Fruit fly (Drosophila melanogaster): ENCODE data around the gene CG3457.

The CG3457 gene

DNA sequence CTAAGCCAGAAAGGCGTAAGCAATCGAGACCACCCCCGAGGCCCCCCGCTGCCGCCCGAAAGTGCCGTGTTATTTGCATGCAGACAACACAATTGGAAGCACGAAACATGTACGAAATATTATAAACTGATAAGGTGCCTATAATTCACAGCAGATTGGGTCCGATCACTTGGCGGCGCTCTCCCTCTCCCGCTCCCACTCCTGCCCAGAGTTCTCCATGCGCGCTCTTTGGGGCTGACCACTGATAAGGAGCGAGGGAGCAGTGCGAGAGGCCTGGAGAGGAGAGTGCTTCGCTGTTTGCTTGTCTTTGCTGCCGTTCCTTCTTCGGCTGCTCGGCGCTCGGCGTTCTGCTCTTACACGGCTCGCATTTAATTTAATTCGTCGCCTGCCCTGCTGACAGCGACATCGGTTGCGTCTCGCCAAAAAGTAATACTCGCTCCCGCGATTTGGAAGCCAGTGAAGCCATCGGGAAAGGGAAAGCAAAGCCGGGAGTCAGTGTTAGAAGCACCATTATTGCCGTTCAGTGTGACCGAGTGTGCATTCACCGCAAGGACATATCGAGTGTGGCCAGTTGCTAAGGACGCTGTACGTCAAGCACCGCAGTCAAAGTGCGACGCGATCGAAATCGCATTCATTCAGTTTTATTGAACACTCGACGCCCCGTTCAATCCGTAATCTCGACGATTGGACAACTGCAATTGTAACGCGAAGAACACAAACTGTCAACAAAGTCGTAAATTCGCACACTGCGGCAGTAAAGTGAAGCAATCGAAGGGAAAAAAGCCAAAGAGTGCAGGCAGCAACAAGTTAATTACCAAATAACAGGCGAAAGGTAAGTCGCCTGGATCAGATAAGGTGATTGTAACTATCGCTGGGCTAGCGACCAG lies 6.8 kb downstream of the CG3457 start:
- no peak for TF ChIP-seq Sin3A (optimal IDR thresholded peaks at IDR 0.05)
- no peak for TF ChIP-seq insv (optimal IDR thresholded peaks at IDR 0.05)
- no peak for TF ChIP-seq Myc (optimal IDR thresholded peaks at IDR 0.05)
- no peak for TF ChIP-seq ttk (optimal IDR thresholded peaks at IDR 0.05)
- TF ChIP-seq h (optimal IDR thresholded peaks at IDR 0.05): no peak
- no peak for TF ChIP-seq psq (optimal IDR thresholded peaks at IDR 0.05)

DNA sequence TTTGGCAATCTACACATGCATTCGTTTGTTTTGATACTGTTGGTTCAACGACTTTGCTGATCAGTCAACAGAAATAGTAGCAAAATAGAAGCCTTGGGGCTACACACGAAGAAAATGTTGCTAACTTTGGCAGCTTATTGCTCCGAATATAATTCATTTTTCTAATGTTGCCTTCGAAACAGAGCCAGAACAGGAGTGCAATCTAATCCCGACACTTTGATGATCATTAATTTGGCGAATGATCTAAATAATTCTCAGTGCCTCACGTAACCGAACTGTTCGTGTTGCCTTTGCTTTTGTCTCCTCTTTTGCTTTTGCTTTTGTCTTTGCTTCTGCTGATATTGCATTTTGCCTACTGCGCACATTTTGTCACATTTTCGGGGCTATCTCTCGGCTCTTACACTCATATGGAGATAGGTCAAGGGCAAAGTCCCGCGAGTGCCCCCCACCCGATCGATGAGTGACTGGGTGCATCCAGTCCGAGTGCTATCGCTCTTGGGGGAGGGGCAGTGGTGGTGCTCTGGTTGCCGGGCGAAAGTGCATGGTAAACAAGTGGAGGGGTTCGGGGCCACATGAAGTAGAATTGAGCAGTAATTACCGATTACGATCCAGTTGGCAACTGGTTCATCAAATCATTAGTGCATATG lies 8.6 kb downstream of the CG3457 start:
- no peak for TF ChIP-seq h (optimal IDR thresholded peaks at IDR 0.05)
- no peak for TF ChIP-seq ttk (optimal IDR thresholded peaks at IDR 0.05)
- TF ChIP-seq insv (optimal IDR thresholded peaks at IDR 0.05): no peak
- no peak for TF ChIP-seq psq (optimal IDR thresholded peaks at IDR 0.05)
- TF ChIP-seq Sin3A (optimal IDR thresholded peaks at IDR 0.05): no peak
- TF ChIP-seq Myc (optimal IDR thresholded peaks at IDR 0.05): no peak

DNA sequence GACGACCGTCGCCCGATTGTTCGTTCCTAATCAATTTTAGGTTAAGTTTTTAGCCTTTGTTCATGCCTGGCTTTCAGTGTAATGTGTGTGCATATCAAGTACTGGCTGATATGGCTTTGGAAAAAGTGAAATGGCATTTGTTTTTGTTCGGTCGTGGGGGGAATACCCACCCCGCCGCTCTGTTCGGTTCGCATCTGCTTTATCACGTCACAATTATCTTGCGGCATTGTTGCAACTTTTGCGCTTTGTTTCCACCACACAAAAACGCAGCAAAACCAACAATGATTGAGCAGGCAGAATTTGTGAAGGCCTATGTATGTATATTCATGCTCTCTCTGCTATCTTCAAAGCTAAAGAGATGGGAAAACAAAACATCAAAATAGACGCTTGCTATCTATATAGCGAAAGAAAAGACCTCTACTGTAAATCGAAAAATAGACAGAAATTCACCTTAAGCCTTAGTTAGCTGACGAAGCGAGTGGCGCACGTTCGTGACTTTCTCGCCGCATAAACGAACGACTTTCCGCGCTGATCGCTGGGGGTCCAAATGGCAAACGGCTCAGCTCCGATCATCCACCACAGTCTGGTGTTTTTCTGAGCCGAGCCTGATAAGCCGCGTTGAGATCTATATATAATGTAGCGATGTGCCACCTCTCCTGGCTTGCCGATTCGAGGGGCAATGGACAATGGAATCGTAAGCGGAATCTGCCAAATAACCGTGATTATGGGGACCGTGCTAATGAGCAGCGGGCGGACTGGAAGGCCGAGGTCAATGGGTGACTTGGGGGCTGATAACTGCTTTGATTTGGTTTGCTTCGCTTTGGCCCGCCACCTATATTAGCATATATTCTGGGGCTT lies 10.0 kb downstream of the CG3457 start:
- TF ChIP-seq Myc (optimal IDR thresholded peaks at IDR 0.05) (no peak), Sin3A (optimal IDR thresholded peaks at IDR 0.05) (no peak), h (optimal IDR thresholded peaks at IDR 0.05) (no peak), ttk (optimal IDR thresholded peaks at IDR 0.05) (no peak), psq (optimal IDR thresholded peaks at IDR 0.05) (no peak), insv (optimal IDR thresholded peaks at IDR 0.05) (no peak)

DNA sequence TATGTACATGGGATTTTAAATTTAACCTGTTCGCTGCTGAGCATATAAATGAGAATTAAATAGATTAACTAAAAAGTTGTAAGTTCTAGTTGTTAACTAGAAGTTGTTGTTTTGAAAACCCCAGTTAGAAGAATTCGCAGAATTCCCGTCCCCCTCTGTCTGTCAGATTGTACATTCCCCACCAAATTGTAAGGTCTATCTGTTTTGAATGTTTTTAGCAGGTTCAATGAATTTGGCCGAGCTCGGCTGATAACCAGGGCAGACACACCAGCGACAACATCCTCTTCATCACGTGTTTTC lies 10.6 kb downstream of the CG3457 start:
- TF ChIP-seq ttk (optimal IDR thresholded peaks at IDR 0.05) (no peak), Myc (optimal IDR thresholded peaks at IDR 0.05) (no peak)

DNA sequence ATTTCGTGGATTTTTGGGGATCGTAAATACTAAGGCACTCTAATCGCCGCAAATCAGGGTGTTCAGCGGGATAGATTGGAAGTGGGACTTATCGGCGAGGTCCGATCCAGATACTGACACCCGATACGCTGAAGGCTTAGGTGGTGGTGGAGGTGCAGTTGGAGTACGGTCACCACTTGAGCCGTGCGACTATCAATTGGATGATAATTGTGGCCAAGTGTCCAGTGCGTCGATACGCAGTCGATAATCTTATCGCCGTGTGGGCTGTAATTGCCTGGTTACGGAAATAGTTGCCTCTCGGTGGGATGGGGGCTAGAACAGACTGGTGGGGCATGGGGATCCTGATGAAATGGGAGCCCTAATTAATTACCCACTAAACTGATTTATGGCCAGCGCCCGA lies 11.7 kb downstream of the CG3457 start:
- TF ChIP-seq h (optimal IDR thresholded peaks at IDR 0.05): no peak
- no peak for TF ChIP-seq Myc (optimal IDR thresholded peaks at IDR 0.05)
- TF ChIP-seq Sin3A (optimal IDR thresholded peaks at IDR 0.05): no peak
- no peak for TF ChIP-seq ttk (optimal IDR thresholded peaks at IDR 0.05)
- TF ChIP-seq psq (optimal IDR thresholded peaks at IDR 0.05): no peak
- no peak for TF ChIP-seq insv (optimal IDR thresholded peaks at IDR 0.05)

DNA sequence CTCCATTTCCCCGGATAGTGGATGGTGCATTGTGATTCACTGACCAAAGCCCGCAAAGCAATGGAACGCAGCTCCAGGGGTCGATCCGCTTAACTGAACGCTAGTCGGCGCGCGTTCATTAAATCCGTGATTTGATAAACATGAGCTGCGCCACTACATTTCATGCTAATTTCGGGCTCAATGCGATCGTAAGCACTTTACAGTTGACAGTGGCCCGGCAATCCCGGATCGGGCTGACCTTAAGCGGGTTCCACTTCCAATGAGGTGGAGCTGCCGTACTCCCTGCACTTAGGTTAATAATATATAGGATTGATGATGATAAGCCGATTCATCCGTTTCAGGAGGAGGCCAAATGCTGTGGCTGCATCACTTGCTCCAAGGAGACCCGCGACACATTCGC lies 16.1 kb downstream of the CG3457 start, which contains the start of gene FarO:
FarO (minus strand) TSS at position 101 of the 400 bp plus-strand sequence.
- TF ChIP-seq h (optimal IDR thresholded peaks at IDR 0.05) (no peak), Myc (optimal IDR thresholded peaks at IDR 0.05) (no peak), Sin3A (optimal IDR thresholded peaks at IDR 0.05) (no peak)

DNA sequence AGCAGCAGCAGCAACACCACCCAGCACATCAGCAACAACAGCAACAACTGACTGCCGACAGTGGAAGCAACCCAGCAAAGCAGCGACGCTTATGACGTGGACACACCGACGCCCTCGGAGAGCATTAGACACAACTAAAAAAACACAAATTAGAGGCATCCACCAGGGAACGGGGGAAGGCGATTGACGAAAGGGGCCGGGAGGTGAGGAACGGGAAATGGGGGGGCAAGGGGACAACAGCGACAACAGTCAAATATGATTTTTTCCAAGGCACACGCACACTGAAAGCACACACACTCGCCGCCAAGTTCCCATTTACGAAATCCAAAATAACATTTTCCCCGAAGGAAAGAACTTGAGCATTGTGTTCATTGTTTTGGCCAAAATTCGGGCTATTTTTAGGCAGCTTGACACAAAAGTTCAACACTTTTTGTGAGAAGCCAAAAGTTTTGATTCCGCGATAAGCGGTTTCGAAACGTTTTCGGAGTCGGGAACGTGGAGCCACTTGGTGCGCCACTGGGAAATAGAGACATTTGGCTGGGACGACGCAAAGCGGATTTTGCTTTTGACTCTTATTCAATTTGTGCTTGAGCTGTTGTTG lies 21.1 kb downstream of the CG3457 start:
- TF ChIP-seq insv (optimal IDR thresholded peaks at IDR 0.05) (no peak), psq (optimal IDR thresholded peaks at IDR 0.05) (no peak), h (optimal IDR thresholded peaks at IDR 0.05) (no peak), ttk (optimal IDR thresholded peaks at IDR 0.05) (no peak), Sin3A (optimal IDR thresholded peaks at IDR 0.05) (no peak), Myc (optimal IDR thresholded peaks at IDR 0.05) (no peak)

DNA sequence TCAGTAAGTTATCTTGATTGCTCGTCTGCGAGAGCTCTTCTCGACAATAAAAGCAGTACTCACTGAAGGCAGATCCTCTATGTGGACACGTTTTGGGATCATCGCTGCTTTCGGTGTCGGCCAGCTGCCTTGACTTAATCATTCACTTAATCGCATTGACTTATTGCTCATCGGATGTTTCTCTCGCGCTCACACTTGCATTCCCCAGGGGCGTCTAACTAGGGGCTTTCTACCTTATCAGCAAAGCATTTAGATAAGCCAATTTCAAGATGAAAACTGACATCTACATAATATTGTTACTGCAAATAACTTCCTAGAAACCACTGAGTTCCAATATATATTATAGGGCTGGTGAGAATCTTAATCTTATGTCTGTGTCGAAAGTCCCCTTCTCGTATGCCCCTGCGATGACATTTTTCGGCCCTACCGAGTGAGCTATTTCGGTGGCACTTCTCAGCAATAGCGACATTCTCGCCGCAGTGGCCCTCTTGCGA lies 24.8 kb downstream of the CG3457 start:
- no peak for TF ChIP-seq insv (optimal IDR thresholded peaks at IDR 0.05)
- TF ChIP-seq psq (optimal IDR thresholded peaks at IDR 0.05): no peak
- no peak for TF ChIP-seq ttk (optimal IDR thresholded peaks at IDR 0.05)
- TF ChIP-seq Myc (optimal IDR thresholded peaks at IDR 0.05): no peak
- TF ChIP-seq Sin3A (optimal IDR thresholded peaks at IDR 0.05): no peak

DNA sequence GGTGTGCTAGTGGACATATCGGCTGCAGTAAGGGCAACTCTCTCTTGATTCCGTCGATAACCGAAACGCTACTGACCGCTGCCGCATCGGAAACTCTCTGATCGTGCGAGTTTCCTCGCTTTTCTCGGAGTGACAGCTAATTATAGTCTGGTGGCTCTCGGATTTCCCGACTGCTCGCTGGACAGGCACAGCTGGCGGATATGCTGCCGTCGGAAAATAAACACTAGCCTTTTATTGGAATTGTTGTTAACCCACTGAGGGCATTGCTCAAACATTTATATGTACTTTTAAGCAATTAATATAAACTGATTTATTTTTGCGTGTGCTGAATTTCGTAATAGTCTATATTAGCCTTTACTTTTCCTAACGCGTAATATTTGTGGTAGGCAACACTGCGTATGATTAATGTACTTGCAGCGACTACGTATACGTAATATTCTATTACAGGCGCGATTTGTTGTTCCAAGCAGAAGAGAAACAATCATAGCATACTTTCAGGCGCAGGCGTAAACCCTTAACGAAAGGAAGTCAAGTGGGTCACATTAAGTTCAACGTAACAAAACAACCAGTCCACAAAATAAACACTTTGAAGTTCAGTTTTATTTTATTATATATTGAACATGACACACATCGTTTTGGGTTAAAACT lies 26.3 kb downstream of the CG3457 start, which contains the start of gene SmydA-8:
SmydA-8 (minus strand) TSS at position 51 of the 648 bp plus-strand sequence.
- TF ChIP-seq psq (optimal IDR thresholded peaks at IDR 0.05) (no peak), insv (optimal IDR thresholded peaks at IDR 0.05) (no peak), Sin3A (optimal IDR thresholded peaks at IDR 0.05) (no peak), Myc (optimal IDR thresholded peaks at IDR 0.05) (no peak), h (optimal IDR thresholded peaks at IDR 0.05) (no peak), ttk (optimal IDR thresholded peaks at IDR 0.05) (no peak)

DNA sequence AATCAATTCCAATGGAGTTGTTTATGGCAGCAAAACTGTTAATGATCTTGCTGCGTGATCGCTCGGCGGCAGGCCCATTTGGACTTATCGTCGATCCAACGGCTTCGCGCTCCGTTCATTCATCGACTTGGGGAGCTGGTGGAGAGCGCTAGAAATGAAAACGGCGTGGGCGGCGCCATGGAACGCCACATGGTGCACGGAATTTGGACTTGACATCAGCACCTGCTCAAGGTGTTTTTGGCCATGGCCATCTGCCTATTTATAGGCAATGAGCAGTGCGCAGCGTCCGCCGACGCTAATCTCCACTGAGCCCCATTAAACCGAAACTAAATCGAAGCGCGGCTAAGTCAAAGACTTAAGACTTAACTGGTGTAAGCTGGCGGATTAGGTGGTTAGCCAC lies 30.8 kb downstream of the CG3457 start:
- TF ChIP-seq insv (optimal IDR thresholded peaks at IDR 0.05): no peak

DNA sequence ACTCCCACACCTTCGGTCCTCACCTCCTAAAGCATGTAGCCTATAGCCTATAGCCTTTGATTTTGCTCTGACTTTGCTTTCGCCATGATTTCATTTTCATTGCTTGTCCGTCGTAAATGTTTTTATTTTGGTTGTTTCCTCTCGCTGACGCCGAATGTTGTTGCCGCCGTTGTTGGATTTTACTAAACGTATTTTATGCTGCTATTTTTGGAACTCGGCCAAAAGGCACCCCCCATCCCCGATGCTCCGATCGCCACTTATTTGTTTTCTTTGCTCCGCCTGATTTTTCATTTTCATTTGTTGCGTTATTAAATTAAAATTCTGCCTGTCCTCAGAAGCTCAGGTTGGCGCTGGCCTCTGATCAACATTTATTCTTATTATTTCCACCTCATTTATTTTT lies 31.6 kb downstream of the CG3457 start:
- TF ChIP-seq h (optimal IDR thresholded peaks at IDR 0.05): no peak
- no peak for TF ChIP-seq ttk (optimal IDR thresholded peaks at IDR 0.05)

DNA sequence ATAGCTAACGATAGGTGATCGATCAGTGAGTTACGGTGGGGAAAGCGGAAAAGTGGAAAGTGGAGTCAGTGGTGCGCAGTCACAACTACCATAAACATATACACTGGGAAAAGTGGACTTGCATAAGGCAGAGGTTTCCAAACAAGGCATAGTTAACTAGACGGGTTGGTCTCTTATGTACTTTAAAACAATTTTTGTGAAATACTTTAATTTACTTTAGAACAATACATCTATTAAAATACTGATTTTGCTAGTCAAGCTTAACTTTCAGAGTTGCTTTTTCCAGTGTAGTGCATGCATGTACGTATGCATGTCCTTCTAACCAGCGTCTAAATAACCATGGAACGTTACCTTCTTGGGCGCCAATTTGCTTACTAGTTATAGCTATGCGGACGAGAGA lies 32.3 kb downstream of the CG3457 start:
- no peak for TF ChIP-seq insv (optimal IDR thresholded peaks at IDR 0.05)
- no peak for TF ChIP-seq psq (optimal IDR thresholded peaks at IDR 0.05)
- no peak for TF ChIP-seq Myc (optimal IDR thresholded peaks at IDR 0.05)
- no peak for TF ChIP-seq h (optimal IDR thresholded peaks at IDR 0.05)
- TF ChIP-seq Sin3A (optimal IDR thresholded peaks at IDR 0.05): no peak
